Fruit fly (Drosophila melanogaster): ENCODE results near the gene CG4617.

CG4617 gene

dm6 chrX:7097859-7098303, 6.4 kb downstream of the CG4617 start, which contains the start of gene Sxl (continued):
- TF ChIP-seq CG1792 (GFP tag; optimal IDR thresholded peaks at IDR 0.05) (no peak), CG2199 (GFP tag; IDR thresholded peaks at IDR 0.05) (no peak; the same call in 2 of the 3 replicates), HLHmδ (GFP tag; optimal IDR thresholded peaks at IDR 0.05) (peak; percentile 15), ssp (GFP tag; IDR thresholded peaks at IDR 0.05) (no peak), CG18476 (GFP tag; optimal IDR thresholded peaks at IDR 0.05) (no peak), cwo (GFP tag; optimal IDR thresholded peaks at IDR 0.05) (no peak), fd96Cb (tag; optimal IDR thresholded peaks at IDR 0.05) (no peak), CG33213 (GFP tag; optimal IDR thresholded peaks at IDR 0.05) (peak; percentile 87), Tbp (GFP tag; optimal IDR thresholded peaks at IDR 0.05) (no peak), CG4854 (GFP tag; optimal IDR thresholded peaks at IDR 0.05) (no peak), tio (GFP tag; optimal IDR thresholded peaks at IDR 0.05) (no peak), sens (GFP tag) (peak; percentile 85), CG4404 (GFP tag; IDR thresholded peaks at IDR 0.05) (no peak), wor (GFP tag; IDR thresholded peaks at IDR 0.05) (no peak), CG12299 (tag; optimal IDR thresholded peaks at IDR 0.05) (peak; percentile 75), CG15269 (tag; optimal IDR thresholded peaks at IDR 0.05) (no peak), Nf-YA (GFP tag; IDR thresholded peaks at IDR 0.05) (no peak), CG4820 (GFP tag; optimal IDR thresholded peaks at IDR 0.05) (no peak), CG7786 (GFP tag; optimal IDR thresholded peaks at IDR 0.05) (no peak), E2f1 (GFP tag; IDR thresholded peaks at IDR 0.05) (no peak), CG17359 (tag; optimal IDR thresholded peaks at IDR 0.05) (no peak), ase (GFP tag; IDR thresholded peaks at IDR 0.05) (no peak), Scr (GFP tag; IDR thresholded peaks at IDR 0.05; ENCODE audit: partially characterized antibody) (peak; percentile 15), CG18262 (tag; optimal IDR thresholded peaks at IDR 0.05) (no peak), Sin3A (optimal IDR thresholded peaks at IDR 0.05) (peak; percentile 45), CG17568 (GFP tag; optimal IDR thresholded peaks at IDR 0.05) (peak; percentile 36), Ets65A (GFP tag) (peak; percentile 72), slou (GFP tag; optimal IDR thresholded peaks at IDR 0.05) (no peak), CG13424 (tag; optimal IDR thresholded peaks at IDR 0.05) (no peak), org-1 (GFP tag; optimal IDR thresholded peaks at IDR 0.05) (no peak), Sry-β (GFP tag; optimal IDR thresholded peaks at IDR 0.05) (no peak), NfI (GFP tag; optimal IDR thresholded peaks at IDR 0.05) (no peak), Side (GFP tag; optimal IDR thresholded peaks at IDR 0.05) (no peak), peb (GFP tag; IDR thresholded peaks at IDR 0.05) (no peak), E2f2 (GFP tag; IDR thresholded peaks at IDR 0.05) (peak; percentile 77), CG4360 (GFP tag; IDR thresholded peaks at IDR 0.05) (peak; percentile 76), CG31224 (GFP tag; IDR thresholded peaks at IDR 0.05) (no peak), gcm2 (GFP tag; optimal IDR thresholded peaks at IDR 0.05) (no peak), CG2889 (GFP tag; IDR thresholded peaks at IDR 0.05) (no peak), hkb (optimal IDR thresholded peaks at IDR 0.05) (peak; percentile 11), hkb (GFP tag; IDR thresholded peaks at IDR 0.05) (0 out of 2 replicates have a peak, but pooled peaks have one; percentile 13), CG6175 (GFP tag; IDR thresholded peaks at IDR 0.05) (no peak), Awh (GFP tag; IDR thresholded peaks at IDR 0.05) (no peak), tna (GFP tag; IDR thresholded peaks at IDR 0.05; ENCODE audit: partially characterized antibody) (peak; percentile 18; the same call in 1 of the 2 replicates), emc (GFP tag; optimal IDR thresholded peaks at IDR 0.05) (no peak), Asciz (GFP tag; optimal IDR thresholded peaks at IDR 0.05) (no peak), hb (GFP tag; IDR thresholded peaks at IDR 0.05; ENCODE audit: partially characterized antibody) (no peak), Hr51 (GFP tag; optimal IDR thresholded peaks at IDR 0.05) (no peak), pros (GFP tag; optimal IDR thresholded peaks at IDR 0.05) (no peak), CG11696 (GFP tag; IDR thresholded peaks at IDR 0.05) (no peak), Dfd (GFP tag; optimal IDR thresholded peaks at IDR 0.05) (no peak), ken (GFP tag; IDR thresholded peaks at IDR 0.05) (0 out of 3 replicates have a peak, but pooled peaks have one; percentile 15), ci (GFP tag; IDR thresholded peaks at IDR 0.05) (peak; percentile 72)

Data from whole organism, embryonic.